Worm (Caenorhabditis elegans): ENCODE measurements around the gene R04A9.9.
"Not testable (repeated sequence)": the region's sequence is repeated elsewhere in the genome, so short reads cannot be mapped to it uniquely, and the experiment has no call there.

The R04A9.9 gene

ce11 chrX:347117-347516 lies 43.3 kb downstream of the R04A9.9 start, which contains the start of gene C04E7.3:
C04E7.3 (minus strand) TSS chrX:347217.
- not testable (repeated sequence) for TF ChIP-seq lin-39 (tag; optimal IDR thresholded peaks at IDR 0.05); hpl-2 (GFP tag; optimal IDR thresholded peaks at IDR 0.05); mep-1 (tag; optimal IDR thresholded peaks at IDR 0.05)

ce11 chrX:343822-344221 lies 46.5 kb downstream of the R04A9.9 start:
- no peak for TF ChIP-seq mef-2 (tag; optimal IDR thresholded peaks at IDR 0.05)
- TF ChIP-seq lin-39 (tag; optimal IDR thresholded peaks at IDR 0.05), result no peak
- peak; percentile 3 for TF ChIP-seq lin-15B (tag; optimal IDR thresholded peaks at IDR 0.05)
- TF ChIP-seq vab-15 (tag; optimal IDR thresholded peaks at IDR 0.05), result no peak
- TF ChIP-seq rnt-1 (tag; optimal IDR thresholded peaks at IDR 0.05), result no peak
- no peak for TF ChIP-seq F16B12.6 (tag; optimal IDR thresholded peaks at IDR 0.05)
- TF ChIP-seq nhr-28 (tag; optimal IDR thresholded peaks at IDR 0.05), result no peak
- TF ChIP-seq lin-35 (GFP tag; optimal IDR thresholded peaks at IDR 0.05), result peak in 1 of 2 experiments; percentile 29
- TF ChIP-seq nhr-19 (GFP tag; conservative IDR thresholded peaks at IDR 0.05), result no peak
- no peak for TF ChIP-seq sox-4 (tag; optimal IDR thresholded peaks at IDR 0.05)
- no peak for TF ChIP-seq mep-1 (tag; optimal IDR thresholded peaks at IDR 0.05)
- no peak for TF ChIP-seq efl-1 (optimal IDR thresholded peaks at IDR 0.05)
- TF ChIP-seq efl-1 (GFP tag; optimal IDR thresholded peaks at IDR 0.05 in 1 of 2), result peak; percentile 26 to 91
- TF ChIP-seq skn-1 (tag; optimal IDR thresholded peaks at IDR 0.05), result no peak
- TF ChIP-seq unc-30 (tag; optimal IDR thresholded peaks at IDR 0.05), result no peak
